Fruit fly (Drosophila melanogaster): ENCODE results near the gene CG32269.

Gene CG32269

dm6 chr3L:3248714-3249663, 40.2 kb upstream of the CG32269 start (continued):
- TF ChIP-seq CG10543 (GFP tag; optimal IDR thresholded peaks at IDR 0.05) (no peak), Six4 (GFP tag; optimal IDR thresholded peaks at IDR 0.05) (peak; percentile 13), zfh1 (GFP tag; IDR thresholded peaks at IDR 0.05) (no peak), cad (GFP tag; optimal IDR thresholded peaks at IDR 0.05) (no peak), HmgZ (tag; optimal IDR thresholded peaks at IDR 0.05) (no peak), Opbp (GFP tag; IDR thresholded peaks at IDR 0.05; ENCODE audit: partially characterized antibody) (no peak), C15 (GFP tag; IDR thresholded peaks at IDR 0.05) (no peak), CG6791 (GFP tag; IDR thresholded peaks at IDR 0.05; ENCODE audit: partially characterized antibody) (no peak), CG7928 (GFP tag; optimal IDR thresholded peaks at IDR 0.05) (no peak), CG9437 (GFP tag; optimal IDR thresholded peaks at IDR 0.05) (peak; percentile 49), CG8478 (optimal IDR thresholded peaks at IDR 0.05) (no peak), nerfin-1 (tag; optimal IDR thresholded peaks at IDR 0.05) (no peak), Hr3 (GFP tag; optimal IDR thresholded peaks at IDR 0.05) (peak; percentile 18), ftz-f1 (GFP tag; optimal IDR thresholded peaks at IDR 0.05) (no peak), CG9727 (GFP tag; optimal IDR thresholded peaks at IDR 0.05) (peak; percentile 55), CG12659 (GFP tag; optimal IDR thresholded peaks at IDR 0.05) (peak; percentile 54), tll (GFP tag; optimal IDR thresholded peaks at IDR 0.05) (no peak), Myb (GFP tag; optimal IDR thresholded peaks at IDR 0.05) (no peak), Med (GFP tag) (peak; percentile 84), prd (optimal IDR thresholded peaks at IDR 0.05) (no peak), prd (GFP tag; IDR thresholded peaks at IDR 0.05) (peak; percentile 23; the same call in 1 of the 3 replicates), TFAM (GFP tag; optimal IDR thresholded peaks at IDR 0.05) (no peak), BtbVII (GFP tag; optimal IDR thresholded peaks at IDR 0.05) (no peak), CG32532 (GFP tag; IDR thresholded peaks at IDR 0.05) (no peak), Dad (GFP tag; optimal IDR thresholded peaks at IDR 0.05) (no peak), CkIIα-i1 (GFP tag; IDR thresholded peaks at IDR 0.05) (no peak), seq (GFP tag; IDR thresholded peaks at IDR 0.05) (peak; percentile 53), Hr78 (GFP tag; optimal IDR thresholded peaks at IDR 0.05) (no peak), tup (GFP tag; optimal IDR thresholded peaks at IDR 0.05) (no peak), Aef1 (GFP tag; IDR thresholded peaks at IDR 0.05) (no peak), CG14965 (GFP tag; optimal IDR thresholded peaks at IDR 0.05; ENCODE audit: borderline replicate concordance) (no peak), schlank (tag; optimal IDR thresholded peaks at IDR 0.05) (no peak), CG11093 (GFP tag; IDR thresholded peaks at IDR 0.05) (no peak), ssp (GFP tag; IDR thresholded peaks at IDR 0.05) (no peak), fd3F (GFP tag; optimal IDR thresholded peaks at IDR 0.05) (no peak), CG2678 (tag; optimal IDR thresholded peaks at IDR 0.05) (peak; percentile 50), CoRest (tag; optimal IDR thresholded peaks at IDR 0.05) (peak; percentile 66), Kr (GFP tag; optimal IDR thresholded peaks at IDR 0.05) (no peak), CG11560 (tag; IDR thresholded peaks at IDR 0.05) (no peak), phol (tag; optimal IDR thresholded peaks at IDR 0.05) (peak; percentile 56), CG13296 (GFP tag; optimal IDR thresholded peaks at IDR 0.05) (no peak), CG7786 (GFP tag; optimal IDR thresholded peaks at IDR 0.05) (peak; percentile 25), CG10565 (GFP tag; optimal IDR thresholded peaks at IDR 0.05) (no peak), pnt (GFP tag; optimal IDR thresholded peaks at IDR 0.05) (peak; percentile 16), dati (GFP tag; IDR thresholded peaks at IDR 0.05) (0 out of 2 replicates have a peak, but pooled peaks have one; percentile 21), Scr (GFP tag; IDR thresholded peaks at IDR 0.05; ENCODE audit: partially characterized antibody) (no peak), mam (GFP tag; optimal IDR thresholded peaks at IDR 0.05) (no peak), E2f2 (GFP tag; IDR thresholded peaks at IDR 0.05) (peak; percentile 15; the same call in 1 of the 2 replicates), bbx (GFP tag; IDR thresholded peaks at IDR 0.05; ENCODE audit: partially characterized antibody) (no peak)
